Worm (Caenorhabditis elegans): ENCODE measurements around the gene F37C4.6.

- no peak for TF ChIP-seq ztf-29 (GFP tag; IDR thresholded peaks at IDR 0.05)
- TF ChIP-seq flt-1 (GFP tag; IDR thresholded peaks at IDR 0.05) = no peak
Measured at ce11 chrIV:3874417-3874816, 3.7 kb downstream of the F37C4.6 start.
